Fruit fly (Drosophila melanogaster) whole organism, prepupa: ENCODE measurements around the gene Trl.

Experiments
- Gug ChIP-seq: fragments of 200-800 bp; sonication (Bioruptor generic); IDR thresholded peaks from 2 replicates; pipeline ENCODE4 v1.3.6; 2022; ENCODE audit warnings: missing biosample characterization, missing genetic modification characterization
- Met ChIP-seq: fragments of 200-800 bp; sonication (Bioruptor generic); optimal IDR thresholded peaks from 3 replicates; lab custom pipeline; 2016; ENCODE audit warnings: missing biosample characterization, missing genetic modification characterization

- TF ChIP-seq Met (GFP tag; lab: Kevin White, UChicago) (no peak), Gug (GFP tag; lab: Robert Waterston, UW) (no peak)
These were observed 22.4 kb upstream of the Trl start for dm6 chr3L:14783363-14783627.
